Worm (Caenorhabditis elegans) whole organism, L4/young adult: ENCODE data around the gene K04A8.20.

Experiments
- W03F9.2 ChIP-seq: fragments of 150-350 bp; optimal IDR thresholded peaks from 2 replicates; lab custom pipeline; 2014; ENCODE audit warnings: missing biosample characterization, missing genetic modification characterization
- him-1 ChIP-seq: sonication (generic microtip); optimal IDR thresholded peaks from 2 replicates; lab custom pipeline; 2016; ENCODE audit warnings: missing genotype, missing genetic modification reagents, missing genetic modification characterization, missing compliant biosample characterization

DNA sequence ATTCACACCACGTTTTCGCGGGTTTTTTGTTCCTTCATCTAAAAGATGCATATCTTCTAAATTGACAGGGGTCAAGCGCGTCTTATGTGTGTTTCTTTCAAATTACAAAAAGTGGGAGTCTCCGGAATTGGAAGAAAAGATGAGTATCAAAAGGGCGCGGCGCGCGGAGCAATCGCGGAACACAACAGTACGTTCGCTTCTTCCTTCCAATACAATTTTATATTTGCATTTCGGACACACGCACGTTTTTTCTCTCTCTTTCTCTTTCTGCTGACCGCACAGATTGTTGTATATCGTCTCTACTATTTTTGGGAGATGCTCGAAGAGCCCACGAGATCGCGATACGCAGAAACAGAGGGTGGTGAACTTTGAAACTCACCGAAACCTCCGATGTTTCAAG, 939 bp upstream of the K04A8.20 start:
- TF ChIP-seq him-1 (tag; lab: Kevin White, UChicago) (no peak), W03F9.2 (tag; lab: Kevin White, UChicago) (no peak)
